Fruit fly (Drosophila melanogaster) whole organism, embryonic: Measurements from ENCODE around the gene CG2898.

Source experiments
- Adf1 ChIP-seq: fragments of 200-800 bp; sonication (Bioruptor generic); IDR thresholded peaks from 2 replicates; pipeline ENCODE4 v1.3.6; 2022; ENCODE audit warnings: missing biosample characterization, missing genetic modification characterization
- Atf3 ChIP-seq: fragments of 200-800 bp; sonication (Bioruptor generic); optimal IDR thresholded peaks from 3 replicates; lab custom pipeline; 2016; ENCODE audit warnings: missing biosample characterization, missing genetic modification characterization
- Awh ChIP-seq: fragments of 200-800 bp; sonication (Bioruptor generic); IDR thresholded peaks from 2 replicates; pipeline ENCODE4, ENCODE4 v1.3.6; 2022; ENCODE audit warnings: missing biosample characterization, missing genetic modification characterization
- CG10147 ChIP-seq: fragments of 200-800 bp; sonication (Bioruptor generic); optimal IDR thresholded peaks from 2 replicates; lab custom pipeline; 2019; ENCODE audit warnings: missing biosample characterization, mild to moderate bottlenecking, missing genetic modification characterization, moderate library complexity
- CG10209 ChIP-seq: fragments of 200-800 bp; sonication (Bioruptor generic); optimal IDR thresholded peaks from 3 replicates; lab custom pipeline; 2017; ENCODE audit warnings: missing biosample characterization, mild to moderate bottlenecking, missing genetic modification characterization, missing genetic modification reagents
- CG10274 ChIP-seq: fragments of 200-800 bp; sonication (Bioruptor generic); optimal IDR thresholded peaks from 3 replicates; lab custom pipeline; 2017; ENCODE audit warnings: missing biosample characterization, mild to moderate bottlenecking, missing genetic modification characterization
- CG12104 ChIP-seq: fragments of 200-800 bp; sonication (Bioruptor generic); optimal IDR thresholded peaks from 3 replicates; lab custom pipeline; 2016; ENCODE audit warnings: missing biosample characterization, missing genetic modification characterization
- CG12236 ChIP-seq: fragments of 200-800 bp; sonication (Bioruptor generic); optimal IDR thresholded peaks from 2 replicates; lab custom pipeline; 2016; ENCODE audit warnings: missing biosample characterization, missing genetic modification characterization
- CG13296 ChIP-seq: fragments of 200-800 bp; sonication (Bioruptor generic); optimal IDR thresholded peaks from 3 replicates; lab custom pipeline; 2018; ENCODE audit warnings: missing biosample characterization, mild to moderate bottlenecking, missing genetic modification characterization
- CG1529 ChIP-seq: fragments of 200-800 bp; sonication (Bioruptor generic); optimal IDR thresholded peaks from 3 replicates; lab custom pipeline; 2018; ENCODE audit warnings: missing biosample characterization, missing genetic modification characterization
- CG32532 ChIP-seq: fragments of 200-800 bp; sonication (Bioruptor generic); IDR thresholded peaks from 2 replicates; pipeline ENCODE4 v1.3.6; 2022; ENCODE audit warnings: missing biosample characterization, missing genetic modification characterization
- CG32772 ChIP-seq: fragments of 200-800 bp; sonication (Bioruptor generic); IDR thresholded peaks from 2 replicates; pipeline ENCODE4 v1.3.6; 2022; ENCODE audit warnings: missing biosample characterization, missing genetic modification characterization
- CG34224 ChIP-seq: fragments of 200-800 bp; sonication (Bioruptor generic); IDR thresholded peaks from 3 replicates; pipeline ENCODE4 v1.3.6; 2022; ENCODE audit warnings: missing biosample characterization, missing genetic modification characterization; ENCODE audit not compliant: partially characterized antibody
- CG34376 ChIP-seq: fragments of 200-800 bp; sonication (Bioruptor generic); optimal IDR thresholded peaks from 2 replicates; lab custom pipeline; 2018; ENCODE audit warnings: missing biosample characterization, mild to moderate bottlenecking, missing genetic modification characterization
- CG4404 ChIP-seq: fragments of 200-800 bp; sonication (Bioruptor generic); IDR thresholded peaks from 2 replicates; pipeline ENCODE4 v1.3.6; 2022; ENCODE audit warnings: missing biosample characterization, missing genetic modification characterization
- CG6791 ChIP-seq: fragments of 200-800 bp; sonication (Bioruptor generic); IDR thresholded peaks from 3 replicates; pipeline ENCODE4 v1.3.6; 2022; ENCODE audit warnings: missing biosample characterization, missing genetic modification characterization; ENCODE audit not compliant: partially characterized antibody
- CG7372 ChIP-seq: fragments of 200-800 bp; sonication (Bioruptor generic); IDR thresholded peaks from 2 replicates; pipeline ENCODE4 v1.3.6; 2022; ENCODE audit warnings: missing biosample characterization, missing genetic modification characterization
- CG7556 ChIP-seq: fragments of 200-800 bp; sonication (Bioruptor generic); optimal IDR thresholded peaks from 2 replicates; lab custom pipeline; 2017; ENCODE audit warnings: missing biosample characterization, mild to moderate bottlenecking, missing genetic modification characterization
- CG8924 ChIP-seq: fragments of 200-800 bp; optimal IDR thresholded peaks from 3 replicates; lab custom pipeline; 2019; ENCODE audit warnings: missing biosample characterization, mild to moderate bottlenecking, missing genetic modification characterization, moderate library complexity
- CG9797 ChIP-seq: fragments of 200-800 bp; sonication (Bioruptor generic); optimal IDR thresholded peaks from 3 replicates; lab custom pipeline; 2018; ENCODE audit warnings: missing biosample characterization, mild to moderate bottlenecking, missing genetic modification characterization
- CHES-1-like ChIP-seq: fragments of 200-800 bp; sonication (Bioruptor generic); optimal IDR thresholded peaks from 2 replicates; lab custom pipeline; 2016; ENCODE audit warnings: missing biosample characterization, missing genetic modification characterization
- CTCF ChIP-seq: fragments of 200-800 bp; sonication (Bioruptor generic); optimal IDR thresholded peaks from 2 replicates; lab custom pipeline; 2017; ENCODE audit warnings: missing biosample characterization, mild to moderate bottlenecking, missing genetic modification characterization, moderate library complexity
- Dp ChIP-seq: fragments of 200-800 bp; sonication (Bioruptor generic); optimal IDR thresholded peaks from 2 replicates; lab custom pipeline; 2018; ENCODE audit warnings: missing biosample characterization, mild to moderate bottlenecking, missing genetic modification characterization, moderate library complexity
- E2f2 ChIP-seq: fragments of 200-800 bp; sonication (Bioruptor generic); IDR thresholded peaks from 2 replicates; pipeline ENCODE4 v1.3.6; 2022; ENCODE audit warnings: missing biosample characterization, missing genetic modification characterization
- H15 ChIP-seq: fragments of 200-800 bp; sonication (Bioruptor generic); IDR thresholded peaks from 3 replicates; pipeline ENCODE4 v1.3.6; 2022; ENCODE audit warnings: missing biosample characterization, missing genetic modification characterization
- Hand ChIP-seq: fragments of 200-800 bp; sonication (Bioruptor generic); optimal IDR thresholded peaks from 2 replicates; lab custom pipeline; 2017; ENCODE audit warnings: mild to moderate bottlenecking, missing biosample characterization, missing genetic modification reagents, missing genetic modification characterization
- Hr51 ChIP-seq, 2 experiments: fragments of 200-800 bp; sonication (Bioruptor generic); optimal IDR thresholded peaks; 2 replicates in 1 of 2; 3 replicates in 1 of 2; lab custom pipeline; 2016 to 2018; ENCODE audit warnings: missing biosample characterization in 2 of 2, missing genetic modification characterization in 2 of 2, mild to moderate bottlenecking in 1 of 2, moderate library complexity in 1 of 2
- MESR4 ChIP-seq: fragments of 200-800 bp; sonication (Bioruptor generic); optimal IDR thresholded peaks from 2 replicates; lab custom pipeline; 2018; ENCODE audit warnings: missing biosample characterization, mild to moderate bottlenecking, missing genetic modification characterization, moderate library complexity
- Meics ChIP-seq: fragments of 200-800 bp; sonication (Bioruptor generic); optimal IDR thresholded peaks from 2 replicates; lab custom pipeline; 2017; ENCODE audit warnings: missing biosample characterization, mild to moderate bottlenecking, missing genetic modification characterization
- NFAT ChIP-seq: fragments of 200-800 bp; sonication (Bioruptor generic); IDR thresholded peaks from 2 replicates; pipeline ENCODE4 v1.3.6; 2022; ENCODE audit warnings: missing biosample characterization, missing genetic modification characterization
- Ssrp ChIP-seq: fragments of 200-800 bp; sonication (Bioruptor generic); optimal IDR thresholded peaks from 2 replicates; lab custom pipeline; 2018; ENCODE audit warnings: missing biosample characterization, mild to moderate bottlenecking, missing genetic modification characterization, moderate library complexity
- bcd ChIP-seq: fragments of 200-800 bp; sonication (Bioruptor generic); optimal IDR thresholded peaks from 2 replicates; lab custom pipeline; 2017; ENCODE audit warnings: missing biosample characterization, mild to moderate bottlenecking, missing genetic modification characterization
- bowl ChIP-seq: fragments of 200-800 bp; sonication (Bioruptor generic); IDR thresholded peaks from 2 replicates; pipeline ENCODE4 v1.3.6; 2022; ENCODE audit warnings: missing biosample characterization, missing genetic modification characterization
- br ChIP-seq: fragments of >200 bp; optimal IDR thresholded peaks from 2 replicates; lab custom pipeline; 2017
- btn ChIP-seq: fragments of 200-800 bp; sonication (Bioruptor generic); optimal IDR thresholded peaks from 2 replicates; lab custom pipeline; 2016; ENCODE audit warnings: missing biosample characterization, missing genetic modification characterization
- chinmo ChIP-seq: fragments of 200-800 bp; sonication (Bioruptor generic); IDR thresholded peaks from 4 replicates; pipeline ENCODE4 v1.3.6; 2022; ENCODE audit warnings: missing biosample characterization, missing genetic modification characterization; ENCODE audit not compliant: partially characterized antibody
- ci ChIP-seq: fragments of 200-800 bp; sonication (Bioruptor generic); IDR thresholded peaks from 3 replicates; pipeline ENCODE4 v1.3.6; 2022; ENCODE audit warnings: missing biosample characterization, missing genetic modification characterization
- dimm ChIP-seq: fragments of 200-800 bp; sonication (Bioruptor generic); IDR thresholded peaks from 2 replicates; pipeline ENCODE4 v1.3.6; 2022; ENCODE audit warnings: missing biosample characterization, missing genetic modification characterization
- dpn ChIP-seq, 2 experiments: fragments of 200-800 bp; sonication (Bioruptor generic); optimal IDR thresholded peaks; 3 replicates each; lab custom pipeline; 2016; ENCODE audit warnings: missing biosample characterization in 2 of 2, missing genetic modification characterization in 2 of 2
- fd64A ChIP-seq: fragments of 200-800 bp; sonication (Bioruptor generic); optimal IDR thresholded peaks from 3 replicates; lab custom pipeline; 2018; ENCODE audit warnings: missing biosample characterization, mild to moderate bottlenecking, missing genetic modification characterization
- gsb ChIP-seq: fragments of 200-800 bp; sonication (Bioruptor generic); IDR thresholded peaks from 2 replicates; pipeline ENCODE4 v1.3.6; 2022; ENCODE audit warnings: missing biosample characterization, missing genetic modification characterization
- jigr1 ChIP-seq: fragments of 200-800 bp; sonication (Bioruptor generic); IDR thresholded peaks from 3 replicates; pipeline ENCODE4 v1.3.6; 2022; ENCODE audit warnings: missing biosample characterization, missing genetic modification characterization
- jing ChIP-seq: fragments of 200-800 bp; sonication (Bioruptor generic); optimal IDR thresholded peaks from 2 replicates; lab custom pipeline; 2018; ENCODE audit warnings: missing biosample characterization, mild to moderate bottlenecking, missing genetic modification characterization
- klu ChIP-seq: fragments of 200-800 bp; sonication (Bioruptor generic); IDR thresholded peaks from 2 replicates; pipeline ENCODE4 v1.3.6; 2022; ENCODE audit warnings: missing biosample characterization, missing genetic modification characterization
- row ChIP-seq: fragments of 200-800 bp; sonication (Bioruptor generic); IDR thresholded peaks from 3 replicates; pipeline ENCODE4 v1.3.6; 2022; ENCODE audit warnings: missing biosample characterization, missing genetic modification characterization
- run ChIP-seq: fragments of 200-800 bp; sonication (Bioruptor generic); optimal IDR thresholded peaks from 3 replicates; lab custom pipeline; 2018; ENCODE audit warnings: missing biosample characterization, mild to moderate bottlenecking, missing genetic modification characterization
- sens ChIP-seq: fragments of 200-800 bp; sonication (Bioruptor generic); peaks from one replicate; lab custom pipeline; 2016; ENCODE audit warnings: missing biosample characterization, missing genetic modification characterization
- sima ChIP-seq: fragments of 200-800 bp; sonication (Bioruptor generic); optimal IDR thresholded peaks from 2 replicates; lab custom pipeline; 2016; ENCODE audit warnings: missing biosample characterization, missing genetic modification characterization
- sob ChIP-seq: fragments of 200-800 bp; sonication (Bioruptor generic); IDR thresholded peaks from 2 replicates; pipeline ENCODE4 v1.3.6; 2022; ENCODE audit warnings: missing biosample characterization, missing genetic modification characterization
- stwl ChIP-seq: fragments of 200-800 bp; sonication (Bioruptor generic); optimal IDR thresholded peaks from 3 replicates; lab custom pipeline; 2018; ENCODE audit warnings: missing biosample characterization, mild to moderate bottlenecking, missing genetic modification characterization, moderate library complexity
- tap ChIP-seq: fragments of 200-800 bp; optimal IDR thresholded peaks from 3 replicates; lab custom pipeline; 2019; ENCODE audit warnings: missing biosample characterization, mild to moderate bottlenecking, missing genetic modification characterization, moderate library complexity
- wor ChIP-seq: fragments of 200-800 bp; sonication (Bioruptor generic); IDR thresholded peaks from 2 replicates; pipeline ENCODE4 v1.3.6; 2022; ENCODE audit warnings: missing biosample characterization, missing genetic modification characterization
- z ChIP-seq: fragments of 200-800 bp; sonication (Bioruptor generic); IDR thresholded peaks from 3 replicates; pipeline ENCODE4 v1.3.6; 2022; ENCODE audit warnings: missing biosample characterization, missing genetic modification characterization

Gene CG2898

DNA sequence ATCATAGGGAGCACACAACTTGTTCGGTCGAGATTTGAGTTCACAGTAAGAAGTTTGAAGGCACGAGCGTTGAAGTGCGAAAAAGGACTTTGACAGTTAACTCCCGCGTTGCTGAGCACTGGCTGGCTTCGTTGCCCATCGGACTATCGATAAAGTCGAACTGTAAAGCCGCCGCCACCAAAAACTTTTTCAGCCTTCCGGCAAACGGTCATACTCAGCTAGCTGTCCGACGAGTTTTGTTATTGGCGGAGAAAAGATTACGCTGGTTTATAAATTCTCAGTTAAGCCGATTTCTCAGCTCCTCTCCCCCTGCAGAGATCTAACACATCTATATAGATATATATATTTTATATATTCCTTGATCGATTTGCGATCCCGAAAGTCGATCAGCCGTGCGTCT is 10.6 kb downstream of the CG2898 start, which contains the start of the genes Psf3 and flw (continued):
- TF ChIP-seq CG10209 (GFP tag; lab: Kevin White, UChicago) = no peak
- TF ChIP-seq CG32532 = peak; percentile 38; the same call in 1 of the 2 replicates
- no peak for TF ChIP-seq Hand (GFP tag; lab: Kevin White, UChicago)
- TF ChIP-seq Ssrp (tag; lab: Kevin White, UChicago) = no peak
- no peak for TF ChIP-seq CG12236 (GFP tag; lab: Kevin White, UChicago)
- peak; percentile 1 for TF ChIP-seq CG10147
- no peak for TF ChIP-seq CG34376 (GFP tag; lab: Kevin White, UChicago)
- TF ChIP-seq dpn (GFP tag; optimal IDR thresholded peaks at IDR 0.05; lab: Kevin White, UChicago) = peak; percentile 20 to 37
- no peak for TF ChIP-seq CG7556 (GFP tag; lab: Kevin White, UChicago)
- no peak for TF ChIP-seq bcd (GFP tag; lab: Kevin White, UChicago)
- peak; percentile 43 for TF ChIP-seq Dp (GFP tag; lab: Kevin White, UChicago)
- TF ChIP-seq CTCF = no peak
- TF ChIP-seq fd64A (GFP tag; lab: Kevin White, UChicago) = no peak
- no peak for TF ChIP-seq btn (GFP tag; lab: Kevin White, UChicago)
- TF ChIP-seq CG4404 (GFP tag; lab: Robert Waterston, UW) = no peak
- no peak for TF ChIP-seq bowl (GFP tag; lab: Robert Waterston, UW)
- TF ChIP-seq z (GFP tag; lab: Robert Waterston, UW) = no peak
- TF ChIP-seq Meics (GFP tag; lab: Kevin White, UChicago) = peak; percentile 7
- TF ChIP-seq br (lab: Kevin White, UChicago) = no peak
- TF ChIP-seq jigr1 (GFP tag; lab: Robert Waterston, UW) = no peak
- TF ChIP-seq run (tag; lab: Kevin White, UChicago) = no peak
- TF ChIP-seq CG12104 (GFP tag; lab: Kevin White, UChicago) = no peak
- TF ChIP-seq Adf1 = no peak
- TF ChIP-seq CG10274 (GFP tag; lab: Kevin White, UChicago) = no peak
- 0 out of 4 replicates have a peak, but pooled peaks have one; percentile 57 for TF ChIP-seq chinmo (GFP tag; lab: Robert Waterston, UW)
- no peak for TF ChIP-seq CG32772 (GFP tag; lab: Robert Waterston, UW)
- no peak for TF ChIP-seq gsb
- TF ChIP-seq sima (GFP tag; lab: Kevin White, UChicago) = no peak
- no peak for TF ChIP-seq Awh
- peak; percentile 84 for TF ChIP-seq sens (GFP tag; lab: Kevin White, UChicago)
- no peak for TF ChIP-seq CG8924 (tag; lab: Kevin White, UChicago)
- TF ChIP-seq CG6791 (GFP tag; lab: Robert Waterston, UW) = peak; percentile 69
- no peak for TF ChIP-seq CG1529 (GFP tag; lab: Kevin White, UChicago)
- TF ChIP-seq tap = peak; percentile 24
- peak; percentile 41; the same call in 1 of the 3 replicates for TF ChIP-seq ci
- TF ChIP-seq row (GFP tag; lab: Robert Waterston, UW) = peak; percentile 50; the same call in 2 of the 3 replicates
- TF ChIP-seq CHES-1-like (GFP tag; lab: Kevin White, UChicago) = no peak
- TF ChIP-seq CG7372 (GFP tag; lab: Robert Waterston, UW) = no peak
- TF ChIP-seq E2f2 = peak; percentile 55
- peak; percentile 59 for TF ChIP-seq CG9797
- peak; percentile 9 for TF ChIP-seq CG13296 (GFP tag; lab: Kevin White, UChicago)
- peak; percentile 56; the same call in 2 of the 3 replicates for TF ChIP-seq CG34224
- TF ChIP-seq sob (GFP tag; lab: Robert Waterston, UW) = peak; percentile 48; the same call in 1 of the 2 replicates
- no peak for TF ChIP-seq jing (GFP tag; lab: Kevin White, UChicago)
- no peak for TF ChIP-seq Atf3
- no peak for TF ChIP-seq klu (GFP tag; lab: Robert Waterston, UW)
- TF ChIP-seq stwl (tag; lab: Kevin White, UChicago) = peak; percentile 93
- TF ChIP-seq H15 = no peak
- no peak for TF ChIP-seq wor (GFP tag; lab: Robert Waterston, UW)
- no peak for TF ChIP-seq dimm
- TF ChIP-seq Hr51 (GFP tag; optimal IDR thresholded peaks at IDR 0.05; lab: Kevin White, UChicago) = peak in 1 of 2 experiments; percentile 3
- peak; percentile 12; the same call in 1 of the 2 replicates for TF ChIP-seq NFAT (GFP tag; lab: Robert Waterston, UW)
- TF ChIP-seq MESR4 (GFP tag; lab: Kevin White, UChicago) = no peak
